Worm (Caenorhabditis elegans) whole organism, young adult: ENCODE results near the gene Y43F8B.28.

Source experiments
- B0261.1 ChIP-seq: sonication (generic microtip); optimal IDR thresholded peaks from 2 replicates; lab custom pipeline; 2016; ENCODE audit warnings: mild to moderate bottlenecking, missing genetic modification characterization, moderate library complexity, missing compliant biosample characterization
- D2030.7 ChIP-seq: fragments of 200-800 bp; sonication (Bioruptor generic); IDR thresholded peaks from 2 replicates; pipeline ENCODE4 v1.3.6; 2022; ENCODE audit warnings: missing genetic modification reagents, missing genetic modification characterization, missing compliant biosample characterization
- F55B11.4 ChIP-seq: sonication (generic microtip); optimal IDR thresholded peaks from 2 replicates; lab custom pipeline; 2016; ENCODE audit warnings: missing compliant biosample characterization, missing genetic modification characterization, borderline replicate concordance; ENCODE audit not compliant: insufficient read depth
- Y53F4B.3 ChIP-seq: fragments of 200-800 bp; sonication (Bioruptor generic); IDR thresholded peaks from 2 replicates; pipeline ENCODE4 v1.3.6; 2022; ENCODE audit warnings: missing genetic modification reagents, missing genetic modification characterization, missing compliant biosample characterization
- attf-5 ChIP-seq: fragments of 200-800 bp; sonication (Bioruptor generic); optimal IDR thresholded peaks from 2 replicates; lab custom pipeline; 2018; ENCODE audit warnings: mild to moderate bottlenecking, missing genetic modification characterization, missing compliant biosample characterization
- ceh-40 ChIP-seq: fragments of 200-800 bp; sonication (Bioruptor generic); IDR thresholded peaks from 2 replicates; pipeline ENCODE4 v1.3.6; 2022; ENCODE audit warnings: missing genetic modification characterization, missing compliant biosample characterization
- ceh-79 ChIP-seq: sonication (generic microtip); optimal IDR thresholded peaks from 2 replicates; lab custom pipeline; 2017; ENCODE audit warnings: mild to moderate bottlenecking, missing genetic modification characterization, missing compliant biosample characterization
- chd-7 ChIP-seq: sonication (generic microtip); optimal IDR thresholded peaks from 2 replicates; lab custom pipeline; 2016; ENCODE audit warnings: mild to moderate bottlenecking, missing genetic modification characterization, moderate library complexity, missing compliant biosample characterization
- die-1 ChIP-seq: sonication (generic microtip); optimal IDR thresholded peaks from 2 replicates; lab custom pipeline; 2016; ENCODE audit warnings: missing genotype, mild to moderate bottlenecking, missing genetic modification characterization, missing compliant biosample characterization
- dox-1 ChIP-seq: fragments of 200-800 bp; sonication (Bioruptor generic); IDR thresholded peaks from 2 replicates; pipeline ENCODE4 v1.3.6; 2022; ENCODE audit warnings: missing genetic modification reagents, missing genetic modification characterization, missing compliant biosample characterization
- dpl-1 ChIP-seq: fragments of 150-350 bp; optimal IDR thresholded peaks from 2 replicates; lab custom pipeline; 2014; ENCODE audit warnings: missing biosample characterization, missing genetic modification reagents, missing genetic modification characterization
- hlh-26 ChIP-seq: fragments of 200-800 bp; sonication (Bioruptor generic); conservative IDR thresholded peaks from 2 replicates; pipeline ENCODE4 v1.3.6; 2022; ENCODE audit warnings: missing genetic modification reagents, missing genetic modification characterization, missing compliant biosample characterization
- hsf-1 ChIP-seq: fragments of 200-800 bp; sonication (Bioruptor generic); IDR thresholded peaks from 2 replicates; pipeline ENCODE4 v1.3.6; 2022; ENCODE audit warnings: missing genetic modification reagents, missing genetic modification characterization, missing compliant biosample characterization
- lin-40 ChIP-seq: sonication (generic microtip); optimal IDR thresholded peaks from 2 replicates; lab custom pipeline; 2016; ENCODE audit warnings: missing genetic modification characterization, mild to moderate bottlenecking, missing compliant biosample characterization, missing genotype, missing genetic modification reagents
- lsy-27 ChIP-seq: sonication (generic microtip); optimal IDR thresholded peaks from 2 replicates; lab custom pipeline; 2017; ENCODE audit warnings: missing genetic modification characterization, mild to moderate bottlenecking, missing compliant biosample characterization, antibody characterized with exemption, missing genotype, borderline replicate concordance; ENCODE audit not compliant: insufficient read depth
- madf-3 ChIP-seq: fragments of 200-800 bp; sonication (Bioruptor generic); IDR thresholded peaks from 2 replicates; pipeline ENCODE4 v1.3.6; 2022; ENCODE audit warnings: missing genetic modification reagents, missing genetic modification characterization, missing compliant biosample characterization
- madf-8 ChIP-seq: fragments of 200-800 bp; sonication (Bioruptor generic); conservative IDR thresholded peaks from 2 replicates; pipeline ENCODE4 v1.3.6; 2022; ENCODE audit warnings: missing genetic modification reagents, missing genetic modification characterization, missing compliant biosample characterization
- mcd-1 ChIP-seq: fragments of 200-800 bp; sonication (Bioruptor generic); IDR thresholded peaks from 2 replicates; pipeline ENCODE4 v1.3.6; 2022; ENCODE audit warnings: missing genetic modification reagents, missing genetic modification characterization, missing compliant biosample characterization
- nhr-120 ChIP-seq: fragments of 200-800 bp; sonication (Bioruptor generic); IDR thresholded peaks from 2 replicates; pipeline ENCODE4 v1.3.6; 2022; ENCODE audit warnings: missing genetic modification characterization, missing compliant biosample characterization
- nhr-179 ChIP-seq: sonication (generic microtip); optimal IDR thresholded peaks from 2 replicates; lab custom pipeline; 2016; ENCODE audit warnings: mild to moderate bottlenecking, missing genetic modification characterization, missing compliant biosample characterization
- pha-4 ChIP-seq: fragments of 150-350 bp; sonication (generic microtip); optimal IDR thresholded peaks from 2 replicates; lab custom pipeline; 2014; ENCODE audit warnings: missing biosample characterization, missing genetic modification reagents, missing genetic modification characterization
- rec-8 ChIP-seq, 2 experiments: sonication (generic microtip); optimal IDR thresholded peaks; 2 replicates each; lab custom pipeline; 2016; ENCODE audit warnings: mild to moderate bottlenecking in 2 of 2, missing genetic modification characterization in 2 of 2, missing genetic modification reagents in 2 of 2, missing genotype in 2 of 2, missing biosample characterization in 1 of 2, missing compliant biosample characterization in 1 of 2, moderate library complexity in 1 of 2
- repo-1 ChIP-seq: sonication (generic microtip); optimal IDR thresholded peaks from 2 replicates; lab custom pipeline; 2017; ENCODE audit warnings: mild to moderate bottlenecking, missing genetic modification characterization, missing compliant biosample characterization
- rpc-1 ChIP-seq, 2 experiments: fragments of 150-350 bp in 1 of 2; sonication (generic microtip) in 1 of 2; optimal IDR thresholded peaks; 2 replicates each; lab custom pipeline; 2014 to 2018; ENCODE audit warnings: missing biosample characterization in 1 of 2, missing genetic modification characterization in 1 of 2, missing genetic modification reagents in 1 of 2, missing genotype in 1 of 2
- sdz-38 ChIP-seq: sonication (generic microtip); optimal IDR thresholded peaks from 2 replicates; lab custom pipeline; 2016; ENCODE audit warnings: missing genotype, missing genetic modification characterization, missing compliant biosample characterization
- sea-2 ChIP-seq: fragments of 200-800 bp; sonication (Bioruptor generic); IDR thresholded peaks from 2 replicates; pipeline ENCODE4 v1.3.6; 2022; ENCODE audit warnings: missing genetic modification characterization, missing compliant biosample characterization
- snpc-1.3 ChIP-seq: sonication (generic microtip); optimal IDR thresholded peaks from 2 replicates; lab custom pipeline; 2017; ENCODE audit warnings: missing genetic modification characterization, mild to moderate bottlenecking, missing compliant biosample characterization, antibody characterized with exemption, moderate library complexity, missing genotype, missing genetic modification reagents; ENCODE audit not compliant: insufficient read depth
- snpc-3.4 ChIP-seq: sonication (generic microtip); optimal IDR thresholded peaks from 2 replicates; lab custom pipeline; 2017; ENCODE audit warnings: missing genetic modification characterization, mild to moderate bottlenecking, missing compliant biosample characterization, antibody characterized with exemption, moderate library complexity, missing genotype, missing genetic modification reagents
- snpc-4 ChIP-seq, 5 experiments: fragments of 150-350 bp in 1 of 5; sonication (generic microtip) in 4 of 5; optimal IDR thresholded peaks; 2 replicates each; lab custom pipeline; 2014 to 2018; ENCODE audit warnings: missing genetic modification characterization in 5 of 5, missing biosample characterization in 3 of 5, antibody characterized with exemption in 2 of 5, mild to moderate bottlenecking in 2 of 5, missing compliant biosample characterization in 2 of 5, missing genotype in 2 of 5, moderate library complexity in 2 of 5, missing genetic modification reagents in 1 of 5
- tbp1 ChIP-seq: fragments of 200-800 bp; sonication (Bioruptor generic); optimal IDR thresholded peaks from 2 replicates; lab custom pipeline; 2018; ENCODE audit warnings: mild to moderate bottlenecking, missing genetic modification characterization, missing compliant biosample characterization
- zfh-2 ChIP-seq: fragments of 200-800 bp; sonication (Bioruptor generic); conservative IDR thresholded peaks from 2 replicates; pipeline ENCODE4 v1.3.6; 2022; ENCODE audit warnings: missing genetic modification reagents, missing genetic modification characterization, missing compliant biosample characterization
- ztf-22 ChIP-seq: fragments of 200-800 bp; sonication (Bioruptor generic); optimal IDR thresholded peaks from 2 replicates; lab custom pipeline; 2018; ENCODE audit warnings: mild to moderate bottlenecking, missing genetic modification characterization, moderate library complexity, missing compliant biosample characterization

The Y43F8B.28 gene

DNA sequence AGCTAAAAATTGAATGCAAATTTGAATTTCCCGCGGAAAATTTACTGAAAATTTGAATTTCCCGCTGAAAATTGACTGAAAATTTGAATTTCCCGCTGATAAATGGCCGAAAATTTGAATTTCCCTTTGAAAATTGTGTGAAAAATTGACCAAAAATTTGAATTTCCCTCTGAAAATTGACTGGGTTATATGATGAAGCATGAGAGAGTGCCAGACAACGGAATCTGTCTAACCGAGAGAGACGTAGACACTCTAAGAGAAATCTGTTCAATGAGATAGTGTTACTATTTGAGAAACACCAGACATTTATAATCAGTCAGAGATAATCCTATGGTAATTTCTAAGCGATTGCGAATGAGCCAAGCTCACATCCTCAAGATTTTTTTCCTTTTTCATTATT, 7.8 kb upstream of the Y43F8B.28 start:
- TF ChIP-seq repo-1 (tag; lab: Kevin White, UChicago) (no peak), sdz-38 (no peak), nhr-179 (no peak), madf-8 (GFP tag; lab: Robert Waterston, UW) (no peak), chd-7 (tag; lab: Kevin White, UChicago) (no peak), attf-5 (no peak), snpc-1.3 (no peak), sea-2 (GFP tag; lab: Robert Waterston, UW) (no peak)
- TF ChIP-seq, all 124 proteins: peak for 0

DNA sequence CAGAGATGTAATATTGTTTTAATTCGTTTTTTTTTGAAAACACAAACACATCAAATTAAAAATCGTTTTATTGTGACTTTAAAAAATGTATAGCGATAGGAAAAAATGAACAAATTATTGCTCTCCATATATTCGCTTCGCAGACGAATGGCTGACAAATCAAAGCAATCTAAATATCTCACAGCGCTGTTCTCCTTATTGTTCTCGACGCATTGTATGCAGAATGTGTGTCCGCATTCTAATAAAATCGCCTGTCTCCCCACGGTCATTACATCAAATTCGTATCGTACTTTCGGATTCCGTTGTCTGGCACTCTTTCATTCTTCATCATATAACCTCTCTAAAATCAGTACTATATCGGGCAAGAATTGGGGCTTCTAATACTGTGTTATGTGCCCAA, 7.3 kb upstream of the Y43F8B.28 start, which contains the start of gene Y43F8B.9:
TSS of gene Y43F8B.9 (plus strand) at position 301 of the 400 bp plus-strand sequence.
- no peak for TF ChIP-seq pha-4 (tag; lab: Kevin White, UChicago)
- no peak for TF ChIP-seq D2030.7 (GFP tag; lab: Robert Waterston, UW)
- no peak for TF ChIP-seq lin-40 (tag; lab: Kevin White, UChicago)
- no peak for TF ChIP-seq attf-5
- no peak for TF ChIP-seq nhr-120 (GFP tag; lab: Robert Waterston, UW)
- TF ChIP-seq snpc-4 (GFP tag; optimal IDR thresholded peaks at IDR 0.05; lab: Kevin White, UChicago): no peak
- no peak for TF ChIP-seq snpc-4 (tag; optimal IDR thresholded peaks at IDR 0.05; lab: Kevin White, UChicago)
- no peak for TF ChIP-seq ceh-79 (tag; lab: Kevin White, UChicago)
- TF ChIP-seq hsf-1: no peak
- no peak for TF ChIP-seq dox-1 (GFP tag; lab: Robert Waterston, UW)
- TF ChIP-seq ztf-22 (GFP tag; lab: Kevin White, UChicago): no peak
- no peak for TF ChIP-seq hlh-26 (GFP tag; lab: Robert Waterston, UW)
- TF ChIP-seq lsy-27 (tag; lab: Kevin White, UChicago): no peak
- TF ChIP-seq ceh-40 (GFP tag; lab: Robert Waterston, UW): no peak
- no peak for TF ChIP-seq Y53F4B.3 (GFP tag; lab: Robert Waterston, UW)
- no peak for TF ChIP-seq die-1

DNA sequence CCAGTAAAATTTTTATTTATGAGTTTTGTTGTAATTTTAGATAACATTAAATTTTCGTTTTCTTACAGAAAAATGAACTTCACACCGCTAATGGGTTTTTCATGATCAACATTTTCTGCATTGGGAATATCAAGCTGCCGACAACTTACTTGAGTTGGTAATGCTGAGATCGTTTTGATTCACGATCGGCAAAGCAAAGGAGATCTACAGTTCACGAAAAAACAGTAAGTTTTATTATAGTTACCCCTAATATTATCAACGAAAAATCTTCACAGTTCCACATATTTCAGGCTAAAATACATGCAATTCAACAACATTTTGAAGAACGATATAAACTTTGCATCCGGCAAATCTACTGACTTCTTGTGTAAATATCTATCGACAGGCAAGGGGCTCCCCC, 2.6 kb upstream of the Y43F8B.28 start, which contains the start of gene Y43F8B.22:
TSS of gene Y43F8B.22 (plus strand) at position 301 of the 400 bp plus-strand sequence.
- TF ChIP-seq dpl-1 (no peak), snpc-3.4 (tag; lab: Kevin White, UChicago) (no peak), F55B11.4 (tag; lab: Kevin White, UChicago) (no peak), nhr-179 (no peak), rec-8 (tag; optimal IDR thresholded peaks at IDR 0.05; lab: Kevin White, UChicago) (no peak), mcd-1 (GFP tag; lab: Robert Waterston, UW) (no peak)

DNA sequence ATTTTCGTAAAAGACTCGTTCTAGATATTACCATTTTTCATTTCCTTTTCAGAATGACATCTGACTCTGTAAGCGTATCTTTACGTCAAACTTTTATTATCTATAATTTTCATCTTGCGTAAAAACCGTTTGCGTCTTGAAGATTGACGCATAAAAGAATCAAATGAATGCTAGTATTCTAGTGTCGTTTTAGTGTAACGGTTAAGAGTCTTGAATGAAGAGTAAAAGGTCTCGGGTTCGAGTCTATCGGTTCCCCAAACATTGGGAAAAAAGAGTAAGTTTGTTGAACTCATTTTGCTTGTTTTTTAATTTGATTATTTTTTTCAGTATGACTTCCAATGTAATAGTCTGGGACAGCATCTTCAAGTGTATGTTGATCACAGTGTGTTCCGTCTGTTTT, 612 bp upstream of the Y43F8B.28 start, which contains the start of gene Y43F8B.17:
TSS of gene Y43F8B.17 (plus strand) at position 215 of the 400 bp plus-strand sequence.
- TF ChIP-seq madf-8 (GFP tag; lab: Robert Waterston, UW) (no peak), rpc-1 (optimal IDR thresholded peaks at IDR 0.05; lab: Kevin White, UChicago) (peak; percentile 51), rpc-1 (tag; optimal IDR thresholded peaks at IDR 0.05; lab: Kevin White, UChicago) (peak; percentile 71), B0261.1 (peak; percentile 62), zfh-2 (GFP tag; lab: Robert Waterston, UW) (no peak), tbp1 (GFP tag; lab: Kevin White, UChicago) (peak; percentile 84), madf-3 (GFP tag; lab: Robert Waterston, UW) (no peak)
